Fruit fly (Drosophila melanogaster): Measurements from ENCODE around the gene CG7903.

CG7903 gene

dm6 chr3R:30012602-30013489, 17.8 kb upstream of the CG7903 start:
- TF ChIP-seq CG7101 (tag; optimal IDR thresholded peaks at IDR 0.05) (peak; percentile 1), CG7045 (GFP tag; optimal IDR thresholded peaks at IDR 0.05) (peak; percentile 16), pad (GFP tag; optimal IDR thresholded peaks at IDR 0.05) (peak; percentile 13), Crg-1 (GFP tag; optimal IDR thresholded peaks at IDR 0.05) (peak; percentile 8), CG14711 (tag; optimal IDR thresholded peaks at IDR 0.05) (no peak), CG11617 (GFP tag; optimal IDR thresholded peaks at IDR 0.05) (peak; percentile 30), ovo (GFP tag; optimal IDR thresholded peaks at IDR 0.05) (peak; percentile 17), Mnt (GFP tag; optimal IDR thresholded peaks at IDR 0.05) (peak; percentile 35), tj (GFP tag; optimal IDR thresholded peaks at IDR 0.05) (peak; percentile 22), toe (GFP tag; optimal IDR thresholded peaks at IDR 0.05) (no peak), CG1620 (GFP tag; optimal IDR thresholded peaks at IDR 0.05) (no peak), cic (GFP tag; optimal IDR thresholded peaks at IDR 0.05) (peak; percentile 87), CG12768 (GFP tag; optimal IDR thresholded peaks at IDR 0.05) (peak; percentile 37)

DNA sequence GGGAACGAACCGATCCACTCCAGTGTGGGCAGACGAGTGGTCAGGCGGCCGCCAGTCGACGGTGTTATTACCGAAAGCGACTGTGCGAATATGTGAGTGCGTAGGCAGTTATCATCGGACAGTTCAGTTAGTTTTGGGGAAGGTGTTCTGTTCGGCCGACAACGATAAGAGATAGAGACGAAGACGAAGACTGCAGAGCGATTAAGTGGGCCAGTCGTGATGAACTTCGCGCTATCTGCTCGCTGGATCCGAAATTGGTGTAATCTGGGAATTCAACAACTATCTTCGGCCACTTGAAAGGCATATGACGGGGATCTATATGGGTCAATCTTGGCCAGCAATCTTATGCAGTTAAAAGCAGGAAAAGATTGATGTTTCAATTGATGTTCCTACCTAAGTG, 14.1 kb upstream of the CG7903 start, which contains the start of gene CG7912:
CG7912 (minus strand) TSS at position 17 of the 400 bp plus-strand sequence.
- no peak for TF ChIP-seq Mnt (GFP tag; optimal IDR thresholded peaks at IDR 0.05)
- no peak for TF ChIP-seq bab1 (GFP tag; optimal IDR thresholded peaks at IDR 0.05)
- no peak for TF ChIP-seq toe (GFP tag; optimal IDR thresholded peaks at IDR 0.05)
- no peak for TF ChIP-seq CG7101 (tag; optimal IDR thresholded peaks at IDR 0.05)
- TF ChIP-seq CG1620 (GFP tag; optimal IDR thresholded peaks at IDR 0.05) = no peak
- TF ChIP-seq pad (GFP tag; optimal IDR thresholded peaks at IDR 0.05) = no peak
- no peak for TF ChIP-seq CG7045 (GFP tag; optimal IDR thresholded peaks at IDR 0.05)
- TF ChIP-seq kay (GFP tag; ENCODE audit: borderline replicate concordance) = no peak

- TF ChIP-seq CG12768 (GFP tag; optimal IDR thresholded peaks at IDR 0.05) (no peak), CG7045 (GFP tag; optimal IDR thresholded peaks at IDR 0.05) (no peak)
Measured at dm6 chr3R:30005332-30005979, 10.4 kb upstream of the CG7903 start.

DNA sequence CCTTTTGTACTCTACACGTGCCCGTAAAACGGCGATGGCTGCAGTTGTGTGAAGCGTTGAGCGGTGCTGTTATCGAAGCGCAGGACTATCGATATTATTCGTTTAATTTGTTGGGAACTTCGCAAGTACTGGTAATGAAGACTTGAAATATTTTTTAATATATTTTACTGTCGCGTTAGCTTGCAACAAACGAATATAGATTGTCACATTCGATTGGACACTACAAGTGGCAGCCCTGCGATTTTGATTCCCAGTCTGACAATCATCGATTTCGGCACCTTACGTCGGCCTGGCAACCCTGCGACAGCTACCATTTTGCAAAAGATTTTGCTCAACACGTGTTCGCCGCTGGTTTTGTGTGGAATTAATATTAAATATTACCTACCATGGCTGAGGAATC, 9.6 kb upstream of the CG7903 start, which contains the start of the genes Nlp and Nph:
Nlp (plus strand) TSS at position 138 of the 400 bp plus-strand sequence.
Nph (minus strand) TSS at position 214 of the 400 bp plus-strand sequence.
- peak; percentile 36 for TF ChIP-seq CG12768 (GFP tag; optimal IDR thresholded peaks at IDR 0.05)
- TF ChIP-seq Crg-1 (GFP tag; optimal IDR thresholded peaks at IDR 0.05) = peak; percentile 54
- TF ChIP-seq cic (GFP tag; optimal IDR thresholded peaks at IDR 0.05) = peak; percentile 13
- no peak for TF ChIP-seq Clk (GFP tag; optimal IDR thresholded peaks at IDR 0.05)
- TF ChIP-seq bab1 (GFP tag; optimal IDR thresholded peaks at IDR 0.05) = peak; percentile 42
- TF ChIP-seq CG7101 (tag; optimal IDR thresholded peaks at IDR 0.05) = peak; percentile 31
- TF ChIP-seq CG5204 (GFP tag; optimal IDR thresholded peaks at IDR 0.05) = no peak
- peak; percentile 22 for TF ChIP-seq CG11617 (GFP tag; optimal IDR thresholded peaks at IDR 0.05)
- peak; percentile 93 for TF ChIP-seq CG14711 (tag; optimal IDR thresholded peaks at IDR 0.05)
- no peak for TF ChIP-seq cnc (optimal IDR thresholded peaks at IDR 0.05)
- TF ChIP-seq kay (GFP tag; ENCODE audit: borderline replicate concordance) = no peak
- TF ChIP-seq CG33017 (tag; optimal IDR thresholded peaks at IDR 0.05) = no peak
- peak; percentile 47 for TF ChIP-seq CG1620 (GFP tag; optimal IDR thresholded peaks at IDR 0.05)
- TF ChIP-seq Mnt (GFP tag; optimal IDR thresholded peaks at IDR 0.05) = peak; percentile 95
- TF ChIP-seq ovo (GFP tag; optimal IDR thresholded peaks at IDR 0.05) = no peak
- peak; percentile 68 for TF ChIP-seq toe (GFP tag; optimal IDR thresholded peaks at IDR 0.05)
- peak; percentile 30 for TF ChIP-seq pad (GFP tag; optimal IDR thresholded peaks at IDR 0.05)
- peak; percentile 9 for TF ChIP-seq CG7045 (GFP tag; optimal IDR thresholded peaks at IDR 0.05)
- TF ChIP-seq Hr96 (GFP tag; optimal IDR thresholded peaks at IDR 0.05) = peak; percentile 65
- TF ChIP-seq tj (GFP tag; optimal IDR thresholded peaks at IDR 0.05) = peak; percentile 56

dm6 chr3R:30000286-30000685, 5.3 kb upstream of the CG7903 start, which contains the start of gene Tace:
Gene Tace (plus strand): TSS chr3R:30000530.
- TF ChIP-seq CG14711 (tag; optimal IDR thresholded peaks at IDR 0.05) (no peak), cic (GFP tag; optimal IDR thresholded peaks at IDR 0.05) (no peak), CG7101 (tag; optimal IDR thresholded peaks at IDR 0.05) (no peak), CG11617 (GFP tag; optimal IDR thresholded peaks at IDR 0.05) (no peak), ovo (GFP tag; optimal IDR thresholded peaks at IDR 0.05) (peak; percentile 9), Mnt (GFP tag; optimal IDR thresholded peaks at IDR 0.05) (no peak), kay (GFP tag; ENCODE audit: borderline replicate concordance) (no peak)

DNA sequence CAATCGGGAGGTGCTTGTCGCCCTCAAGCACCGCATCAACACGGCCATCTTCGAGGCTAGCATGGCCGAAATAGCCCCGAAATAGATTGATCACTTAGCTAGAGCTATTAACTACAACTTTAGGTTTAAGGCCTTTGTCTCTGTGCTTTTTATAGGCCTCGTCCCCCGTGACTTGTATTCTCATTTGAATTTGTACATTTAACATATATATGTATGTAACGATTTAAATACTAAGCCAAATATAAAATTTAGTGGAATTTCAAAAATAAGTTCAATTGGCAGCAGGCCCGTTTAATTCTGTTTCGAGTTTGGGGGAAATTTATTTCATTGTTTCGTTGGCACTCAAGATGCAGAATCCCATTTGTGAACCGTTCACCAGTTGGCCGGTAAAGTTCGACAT, 4.5 kb upstream of the CG7903 start, which contains the start of gene CG34298:
CG34298 (plus strand) TSS at position 301 of the 400 bp plus-strand sequence.
- TF ChIP-seq ovo (GFP tag; optimal IDR thresholded peaks at IDR 0.05) (no peak), bab1 (GFP tag; optimal IDR thresholded peaks at IDR 0.05) (no peak), CG5204 (GFP tag; optimal IDR thresholded peaks at IDR 0.05) (no peak), cic (GFP tag; optimal IDR thresholded peaks at IDR 0.05) (no peak), CG1620 (GFP tag; optimal IDR thresholded peaks at IDR 0.05) (no peak), pad (GFP tag; optimal IDR thresholded peaks at IDR 0.05) (no peak), Mnt (GFP tag; optimal IDR thresholded peaks at IDR 0.05) (no peak), kay (GFP tag; ENCODE audit: borderline replicate concordance) (no peak), CG7045 (GFP tag; optimal IDR thresholded peaks at IDR 0.05) (no peak), tj (GFP tag; optimal IDR thresholded peaks at IDR 0.05) (no peak), Hr96 (GFP tag; optimal IDR thresholded peaks at IDR 0.05) (no peak), CG14711 (tag; optimal IDR thresholded peaks at IDR 0.05) (no peak)
